Fruit fly (Drosophila melanogaster): Measurements from ENCODE around the gene CG12093.

Gene CG12093

dm6 chr3L:2805137-2805955 is 31.5 kb upstream of the CG12093 start (continued):
- TF ChIP-seq CG11902 (GFP tag; optimal IDR thresholded peaks at IDR 0.05) (no peak), Eip78C (GFP tag) (peak; percentile 20), net (GFP tag; optimal IDR thresholded peaks at IDR 0.05) (no peak), CG6854 (GFP tag; optimal IDR thresholded peaks at IDR 0.05) (no peak), Sox14 (GFP tag; optimal IDR thresholded peaks at IDR 0.05) (no peak), CG6808 (GFP tag; optimal IDR thresholded peaks at IDR 0.05) (peak; percentile 74), Smox (GFP tag; optimal IDR thresholded peaks at IDR 0.05) (no peak), Hr39 (GFP tag; optimal IDR thresholded peaks at IDR 0.05) (no peak), CG1621 (tag; optimal IDR thresholded peaks at IDR 0.05) (peak; percentile 23), CG15336 (GFP tag; IDR thresholded peaks at IDR 0.05) (no peak; the same call in none of the 2 replicates), Blimp-1 (GFP tag; optimal IDR thresholded peaks at IDR 0.05) (no peak), CG8119 (GFP tag; IDR thresholded peaks at IDR 0.05) (peak; percentile 53; the same call in 2 of the 3 replicates), Sox15 (GFP tag; optimal IDR thresholded peaks at IDR 0.05) (no peak), CG6792 (GFP tag; optimal IDR thresholded peaks at IDR 0.05) (no peak), CG34406 (GFP tag; optimal IDR thresholded peaks at IDR 0.05) (no peak), CG31627 (GFP tag; optimal IDR thresholded peaks at IDR 0.05) (no peak), eg (GFP tag; IDR thresholded peaks at IDR 0.05) (peak; percentile 80), lz (GFP tag; optimal IDR thresholded peaks at IDR 0.05) (no peak), Hr4 (GFP tag; optimal IDR thresholded peaks at IDR 0.05) (no peak), Ets96B (tag; optimal IDR thresholded peaks at IDR 0.05) (peak; percentile 43), Hr38 (GFP tag; optimal IDR thresholded peaks at IDR 0.05) (no peak)

dm6 chr3L:2802085-2802484 is 28.3 kb upstream of the CG12093 start:
- TF ChIP-seq CG4318 (GFP tag; optimal IDR thresholded peaks at IDR 0.05) = peak; percentile 81
- peak in 1 of 2 experiments; percentile 72 for TF ChIP-seq salr (GFP tag; optimal IDR thresholded peaks at IDR 0.05)
- peak; percentile 72 for TF ChIP-seq esn (GFP tag; optimal IDR thresholded peaks at IDR 0.05)
- TF ChIP-seq Eip78C (GFP tag) = peak; percentile 82
- TF ChIP-seq pdm3 (GFP tag; optimal IDR thresholded peaks at IDR 0.05) = peak; percentile 75
- no peak for TF ChIP-seq fkh (GFP tag; optimal IDR thresholded peaks at IDR 0.05)
- TF ChIP-seq CG3919 (GFP tag; optimal IDR thresholded peaks at IDR 0.05) = peak; percentile 77
- peak; percentile 80 for TF ChIP-seq Gug (GFP tag; IDR thresholded peaks at IDR 0.05)
- TF ChIP-seq spab (GFP tag; optimal IDR thresholded peaks at IDR 0.05) = peak; percentile 10
- peak; percentile 70 for TF ChIP-seq Sox102F (GFP tag; optimal IDR thresholded peaks at IDR 0.05)
- TF ChIP-seq CG11762 (GFP tag; optimal IDR thresholded peaks at IDR 0.05; ENCODE audit: insufficient read depth) = peak; percentile 47
- TF ChIP-seq fd85E (GFP tag; optimal IDR thresholded peaks at IDR 0.05) = no peak
- TF ChIP-seq CG6163 (GFP tag; IDR thresholded peaks at IDR 0.05) = peak; percentile 79
- TF ChIP-seq Ets96B (tag; optimal IDR thresholded peaks at IDR 0.05) = no peak
- no peak for TF ChIP-seq CG8632 (GFP tag; optimal IDR thresholded peaks at IDR 0.05)
- no peak for TF ChIP-seq Hr38 (GFP tag; optimal IDR thresholded peaks at IDR 0.05)
- peak; percentile 53 for TF ChIP-seq Eip75B (GFP tag; optimal IDR thresholded peaks at IDR 0.05)
- TF ChIP-seq CG1621 (tag; optimal IDR thresholded peaks at IDR 0.05) = no peak
- peak; percentile 72 for TF ChIP-seq Met (GFP tag; optimal IDR thresholded peaks at IDR 0.05)
- peak; percentile 51 for TF ChIP-seq Ets21C (GFP tag; optimal IDR thresholded peaks at IDR 0.05)
- TF ChIP-seq CG10631 (GFP tag; optimal IDR thresholded peaks at IDR 0.05) = peak; percentile 61
- no peak for TF ChIP-seq dsx (GFP tag; optimal IDR thresholded peaks at IDR 0.05; ENCODE audit: poor library complexity, severe bottlenecking)
- TF ChIP-seq topi (GFP tag; optimal IDR thresholded peaks at IDR 0.05) = peak; percentile 64
- no peak for TF ChIP-seq fd59A (GFP tag; optimal IDR thresholded peaks at IDR 0.05)
- TF ChIP-seq CG6792 (GFP tag; optimal IDR thresholded peaks at IDR 0.05) = peak; percentile 2
- peak; percentile 68 for TF ChIP-seq Sox14 (GFP tag; optimal IDR thresholded peaks at IDR 0.05)
- TF ChIP-seq CG3032 (tag; optimal IDR thresholded peaks at IDR 0.05) = peak; percentile 21
- TF ChIP-seq vri (GFP tag; optimal IDR thresholded peaks at IDR 0.05) = peak; percentile 33
- TF ChIP-seq CG16779 (tag; optimal IDR thresholded peaks at IDR 0.05) = peak; percentile 4
- peak; percentile 94 for TF ChIP-seq CG32006 (GFP tag; optimal IDR thresholded peaks at IDR 0.05)
- no peak for TF ChIP-seq Blimp-1 (GFP tag; optimal IDR thresholded peaks at IDR 0.05)
- peak; percentile 68 for TF ChIP-seq achi (GFP tag; optimal IDR thresholded peaks at IDR 0.05)
- peak; percentile 90 for TF ChIP-seq eg (GFP tag; IDR thresholded peaks at IDR 0.05)
- TF ChIP-seq CG11294 (GFP tag; IDR thresholded peaks at IDR 0.05) = peak; percentile 76
- peak; percentile 30 for TF ChIP-seq CG34406 (GFP tag; optimal IDR thresholded peaks at IDR 0.05)
- peak; percentile 35 for TF ChIP-seq CG11902 (GFP tag; optimal IDR thresholded peaks at IDR 0.05)
- TF ChIP-seq CG8119 (GFP tag; IDR thresholded peaks at IDR 0.05) = peak; percentile 90
- peak; percentile 62 for TF ChIP-seq CG31627 (GFP tag; optimal IDR thresholded peaks at IDR 0.05)
